Worm (Caenorhabditis elegans): ENCODE data around the gene srh-34.

ce11 chrV:483289-483795 lies 36.9 kb upstream of the srh-34 start, which contains the start of gene nhr-130:
- TF ChIP-seq nhr-11 (tag; optimal IDR thresholded peaks at IDR 0.05): no peak
- no peak for TF ChIP-seq blmp-1 (tag; optimal IDR thresholded peaks at IDR 0.05)
- TF ChIP-seq nhr-76 (tag; optimal IDR thresholded peaks at IDR 0.05): no peak
- TF ChIP-seq snpc-4 (tag; optimal IDR thresholded peaks at IDR 0.05): no peak
- no peak for TF ChIP-seq zag-1 (tag; optimal IDR thresholded peaks at IDR 0.05)
- no peak for TF ChIP-seq egl-27 (tag; optimal IDR thresholded peaks at IDR 0.05)
- no peak for TF ChIP-seq ztf-11 (tag; optimal IDR thresholded peaks at IDR 0.05)
- TF ChIP-seq sox-4 (tag; optimal IDR thresholded peaks at IDR 0.05): no peak
- no peak for TF ChIP-seq unc-62 (GFP tag; optimal IDR thresholded peaks at IDR 0.05)
- TF ChIP-seq hlh-4 (tag; optimal IDR thresholded peaks at IDR 0.05): no peak
- TF ChIP-seq alr-1 (tag; optimal IDR thresholded peaks at IDR 0.05; ENCODE audit: borderline replicate concordance): no peak
- TF ChIP-seq elt-2 (tag; optimal IDR thresholded peaks at IDR 0.05): peak; percentile 78
